Worm (Caenorhabditis elegans): ENCODE data around the gene C09B8.4.
A peak's percentile ranks its signal among the peaks of the same experiment; 100 is the strongest.

Gene C09B8.4

ce11 chrX:6050849-6051248, 31.1 kb upstream of the C09B8.4 start:
- TF ChIP-seq tbx-2 (tag; optimal IDR thresholded peaks at IDR 0.05) = peak; percentile 6
- peak; percentile 35 for TF ChIP-seq lin-14 (GFP tag; optimal IDR thresholded peaks at IDR 0.05)
- TF ChIP-seq nhr-84 (tag; optimal IDR thresholded peaks at IDR 0.05) = no peak
- TF ChIP-seq elt-3 (tag; optimal IDR thresholded peaks at IDR 0.05) = peak in 5 of 6 experiments; percentile 16 to 64 (median 62)
- peak; percentile 56 for TF ChIP-seq nhr-85 (tag)
- TF ChIP-seq ceh-88 (GFP tag; IDR thresholded peaks at IDR 0.05) = no peak
- peak; percentile 14 for TF ChIP-seq snu-23 (GFP tag; optimal IDR thresholded peaks at IDR 0.05)
- TF ChIP-seq efl-1 (optimal IDR thresholded peaks at IDR 0.05) = no peak
- TF ChIP-seq efl-1 (GFP tag; optimal IDR thresholded peaks at IDR 0.05 in 1 of 2) = no peak
- TF ChIP-seq grh-1 (GFP tag; IDR thresholded peaks at IDR 0.05) = peak; percentile 47
- TF ChIP-seq nhr-20 (tag; optimal IDR thresholded peaks at IDR 0.05) = peak; percentile 24
- TF ChIP-seq efl-3 (GFP tag; optimal IDR thresholded peaks at IDR 0.05) = no peak
- peak; percentile 96 for TF ChIP-seq blmp-1 (tag; optimal IDR thresholded peaks at IDR 0.05)
- TF ChIP-seq unc-130 (tag; optimal IDR thresholded peaks at IDR 0.05) = peak; percentile 29
- peak; percentile 6 for TF ChIP-seq nhr-71 (tag; optimal IDR thresholded peaks at IDR 0.05)

ce11 chrX:6050078-6050477, 30.3 kb upstream of the C09B8.4 start:
- no peak for TF ChIP-seq lir-3 (tag; optimal IDR thresholded peaks at IDR 0.05; ENCODE audit: poor library complexity)
- TF ChIP-seq lsy-2 (tag; optimal IDR thresholded peaks at IDR 0.05) = peak in 1 of 2 experiments; percentile 6
- TF ChIP-seq tbx-2 (tag; optimal IDR thresholded peaks at IDR 0.05) = peak; percentile 5
- TF ChIP-seq elt-2 (tag; optimal IDR thresholded peaks at IDR 0.05) = peak; percentile 22
- TF ChIP-seq pag-3 (tag; optimal IDR thresholded peaks at IDR 0.05; ENCODE audit: borderline replicate concordance, insufficient read depth) = no peak
- peak; percentile 40 for TF ChIP-seq nhr-20 (tag; optimal IDR thresholded peaks at IDR 0.05)
- TF ChIP-seq lin-13 (GFP tag; optimal IDR thresholded peaks at IDR 0.05) = no peak
- peak; percentile 46 for TF ChIP-seq blmp-1 (tag; optimal IDR thresholded peaks at IDR 0.05)
- TF ChIP-seq elt-3 (tag; optimal IDR thresholded peaks at IDR 0.05) = peak in 2 of 6 experiments; percentile 41 to 43
- peak; percentile 6 for TF ChIP-seq xbp-1 (tag; optimal IDR thresholded peaks at IDR 0.05)
- TF ChIP-seq lin-14 (GFP tag; optimal IDR thresholded peaks at IDR 0.05) = peak; percentile 75
- TF ChIP-seq nhr-90 (tag; optimal IDR thresholded peaks at IDR 0.05; ENCODE audit: poor library complexity) = peak; percentile 25
- peak; percentile 16 for TF ChIP-seq snu-23 (GFP tag; optimal IDR thresholded peaks at IDR 0.05)
- TF ChIP-seq rnt-1 (tag; optimal IDR thresholded peaks at IDR 0.05) = peak; percentile 9
- TF ChIP-seq nhr-71 (tag; optimal IDR thresholded peaks at IDR 0.05) = peak; percentile 28
- no peak for TF ChIP-seq unc-98 (GFP tag; IDR thresholded peaks at IDR 0.05)
- peak; percentile 72 for TF ChIP-seq unc-130 (tag; optimal IDR thresholded peaks at IDR 0.05)

ce11 chrX:6048508-6048907, 28.8 kb upstream of the C09B8.4 start, which contains the start of gene pak-1:
TSS of gene pak-1 (minus strand) at chrX:6048608.
- TF ChIP-seq nhr-77 (tag; optimal IDR thresholded peaks at IDR 0.05) (no peak), ztf-4 (tag; optimal IDR thresholded peaks at IDR 0.05) (no peak), vab-15 (tag; optimal IDR thresholded peaks at IDR 0.05) (no peak), ceh-8 (GFP tag; optimal IDR thresholded peaks at IDR 0.05) (no peak), sup-37 (GFP tag; optimal IDR thresholded peaks at IDR 0.05) (no peak), nhr-47 (tag; optimal IDR thresholded peaks at IDR 0.05) (no peak), xbp-1 (tag; optimal IDR thresholded peaks at IDR 0.05) (no peak), mef-2 (tag; optimal IDR thresholded peaks at IDR 0.05) (no peak)

ce11 chrX:6043283-6043682, 23.5 kb upstream of the C09B8.4 start:
- TF ChIP-seq nhr-77 (tag; optimal IDR thresholded peaks at IDR 0.05) (no peak), egl-13 (tag; optimal IDR thresholded peaks at IDR 0.05) (no peak), fos-1 (tag; optimal IDR thresholded peaks at IDR 0.05) (no peak), lsy-2 (tag; optimal IDR thresholded peaks at IDR 0.05) (no peak), nhr-90 (tag; optimal IDR thresholded peaks at IDR 0.05; ENCODE audit: poor library complexity) (no peak), mab-9 (GFP tag; IDR thresholded peaks at IDR 0.05) (no peak), unc-130 (tag; optimal IDR thresholded peaks at IDR 0.05) (no peak), ces-1 (GFP tag; optimal IDR thresholded peaks at IDR 0.05) (no peak), egl-27 (tag; optimal IDR thresholded peaks at IDR 0.05) (no peak), ceh-63 (GFP tag; optimal IDR thresholded peaks at IDR 0.05) (no peak), grh-1 (GFP tag; IDR thresholded peaks at IDR 0.05) (no peak), efl-3 (GFP tag; optimal IDR thresholded peaks at IDR 0.05) (no peak), nhr-237 (tag; optimal IDR thresholded peaks at IDR 0.05) (no peak), fkh-10 (GFP tag; optimal IDR thresholded peaks at IDR 0.05) (no peak), F16B12.6 (tag; optimal IDR thresholded peaks at IDR 0.05) (no peak)
